Fruit fly (Drosophila melanogaster): ENCODE measurements around the gene CG4598.
A peak's percentile ranks its signal among the peaks of the same experiment; 100 is the strongest.

CG4598 gene

DNA sequence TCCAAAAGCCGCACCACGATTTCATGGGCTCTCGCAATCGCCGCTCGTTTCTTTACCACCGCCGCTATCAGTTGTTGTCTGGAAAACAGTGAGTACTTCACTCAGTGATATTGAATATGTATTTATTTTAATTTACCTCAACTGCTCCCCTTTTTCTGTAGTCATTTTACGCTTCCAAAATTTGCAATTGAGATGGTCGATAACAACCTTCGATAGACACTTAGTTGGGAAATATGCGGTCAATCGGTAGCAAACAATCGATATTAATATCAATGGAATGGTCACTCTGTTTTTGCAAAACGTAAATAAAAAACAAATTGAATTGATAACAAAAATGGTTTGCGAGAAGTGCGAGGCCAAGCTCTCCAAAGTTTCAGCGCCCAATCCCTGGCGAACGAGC is 27.8 kb upstream of the CG4598 start, which contains the start of the genes CG34183 and CG4537 (continued):
- TF ChIP-seq CG4854 (GFP tag; optimal IDR thresholded peaks at IDR 0.05), result no peak
- TF ChIP-seq Poxn (GFP tag; IDR thresholded peaks at IDR 0.05), result no peak
- TF ChIP-seq CG34376 (GFP tag; optimal IDR thresholded peaks at IDR 0.05), result peak; percentile 6
- TF ChIP-seq CG18476 (GFP tag; optimal IDR thresholded peaks at IDR 0.05), result no peak
- TF ChIP-seq Fer3 (tag; optimal IDR thresholded peaks at IDR 0.05), result no peak
- peak; percentile 21; the same call in 1 of the 2 replicates for TF ChIP-seq slbo (GFP tag; IDR thresholded peaks at IDR 0.05)
- TF ChIP-seq CG10654 (GFP tag; optimal IDR thresholded peaks at IDR 0.05), result no peak

DNA sequence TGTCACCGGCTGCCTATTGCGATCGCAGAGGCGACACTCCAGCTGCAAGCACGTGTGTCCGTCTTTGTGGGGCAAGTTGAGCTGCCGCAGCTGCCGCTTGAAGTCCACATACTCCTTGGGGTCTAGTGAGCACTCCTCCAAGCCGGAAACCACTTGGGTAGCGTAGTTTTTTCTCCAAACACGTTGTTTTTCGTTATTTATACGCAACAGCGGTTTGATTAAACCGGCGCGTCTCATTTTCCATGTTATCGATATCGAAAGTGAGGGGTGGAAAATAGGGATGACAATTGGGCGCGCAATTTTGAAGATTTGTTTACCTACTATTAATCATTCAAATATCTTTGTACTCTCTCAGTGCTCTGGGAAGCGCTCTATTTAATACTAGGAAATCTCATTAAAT is 25.2 kb upstream of the CG4598 start, which contains the start of gene mtDNA-helicase:
mtDNA-helicase (minus strand) TSS at position 264 of the 400 bp plus-strand sequence.
- no peak for TF ChIP-seq HLHmδ (GFP tag; optimal IDR thresholded peaks at IDR 0.05)
- TF ChIP-seq bsh (GFP tag; optimal IDR thresholded peaks at IDR 0.05), result no peak
- no peak for TF ChIP-seq Gug (GFP tag; IDR thresholded peaks at IDR 0.05)
- TF ChIP-seq cg (GFP tag; optimal IDR thresholded peaks at IDR 0.05), result no peak
- TF ChIP-seq CG31441 (GFP tag; IDR thresholded peaks at IDR 0.05), result no peak
- no peak for TF ChIP-seq CG10274 (GFP tag; optimal IDR thresholded peaks at IDR 0.05)
- no peak for TF ChIP-seq org-1 (GFP tag; optimal IDR thresholded peaks at IDR 0.05)
- TF ChIP-seq zfh1 (GFP tag; IDR thresholded peaks at IDR 0.05), result no peak
- TF ChIP-seq CG31365 (tag; optimal IDR thresholded peaks at IDR 0.05), result no peak
- no peak for TF ChIP-seq scrt (GFP tag; optimal IDR thresholded peaks at IDR 0.05)
- TF ChIP-seq kni (GFP tag; optimal IDR thresholded peaks at IDR 0.05), result no peak
- TF ChIP-seq CG16813 (GFP tag; IDR thresholded peaks at IDR 0.05; ENCODE audit: partially characterized antibody), result peak; percentile 38; the same call in 1 of the 3 replicates
- TF ChIP-seq Vsx1 (GFP tag; optimal IDR thresholded peaks at IDR 0.05), result no peak
- TF ChIP-seq Atf-2 (GFP tag; optimal IDR thresholded peaks at IDR 0.05), result no peak
- no peak for TF ChIP-seq Atf3 (GFP tag; optimal IDR thresholded peaks at IDR 0.05)
- no peak for TF ChIP-seq Nf-YA (GFP tag; IDR thresholded peaks at IDR 0.05)
- no peak for TF ChIP-seq CG11560 (tag; IDR thresholded peaks at IDR 0.05)
- TF ChIP-seq CG2199 (GFP tag; IDR thresholded peaks at IDR 0.05), result no peak
- no peak for TF ChIP-seq jing (GFP tag; optimal IDR thresholded peaks at IDR 0.05)
- TF ChIP-seq luna (GFP tag; optimal IDR thresholded peaks at IDR 0.05), result no peak
- TF ChIP-seq CG15073 (GFP tag; optimal IDR thresholded peaks at IDR 0.05), result no peak
- TF ChIP-seq CG13123 (GFP tag; optimal IDR thresholded peaks at IDR 0.05), result no peak
- TF ChIP-seq Sry-β (GFP tag; optimal IDR thresholded peaks at IDR 0.05), result no peak
- TF ChIP-seq crp (GFP tag; optimal IDR thresholded peaks at IDR 0.05), result peak in 1 of 2 experiments; percentile 34
- TF ChIP-seq CG5245 (GFP tag; optimal IDR thresholded peaks at IDR 0.05), result no peak
- TF ChIP-seq Trl (optimal IDR thresholded peaks at IDR 0.05), result no peak
- no peak for TF ChIP-seq Trl (GFP tag; optimal IDR thresholded peaks at IDR 0.05)
- no peak for TF ChIP-seq lbe (GFP tag; optimal IDR thresholded peaks at IDR 0.05)
- TF ChIP-seq CG15514 (GFP tag; optimal IDR thresholded peaks at IDR 0.05), result peak; percentile 5
- no peak for TF ChIP-seq CG30020 (tag; optimal IDR thresholded peaks at IDR 0.05)
- peak; percentile 42; the same call in 2 of the 3 replicates for TF ChIP-seq CG14860 (GFP tag; IDR thresholded peaks at IDR 0.05; ENCODE audit: partially characterized antibody)
- TF ChIP-seq Ada2b (GFP tag; IDR thresholded peaks at IDR 0.05), result no peak
- no peak for TF ChIP-seq psq (GFP tag; optimal IDR thresholded peaks at IDR 0.05)
- peak; percentile 41 for TF ChIP-seq HmgZ (tag; optimal IDR thresholded peaks at IDR 0.05)
- TF ChIP-seq CG12391 (tag; optimal IDR thresholded peaks at IDR 0.05), result peak; percentile 5
- TF ChIP-seq HLH54F (GFP tag; optimal IDR thresholded peaks at IDR 0.05), result no peak
- TF ChIP-seq CG6813 (GFP tag; optimal IDR thresholded peaks at IDR 0.05), result no peak
- TF ChIP-seq row (GFP tag; IDR thresholded peaks at IDR 0.05), result no peak; the same call in 2 of the 3 replicates
- no peak for TF ChIP-seq Dip2 (GFP tag; IDR thresholded peaks at IDR 0.05)
- no peak for TF ChIP-seq CG14050 (GFP tag; IDR thresholded peaks at IDR 0.05)
- TF ChIP-seq Dll (GFP tag; IDR thresholded peaks at IDR 0.05; ENCODE audit: partially characterized antibody), result peak; percentile 72; the same call in 3 of the 4 replicates
- peak; percentile 54; the same call in 2 of the 3 replicates for TF ChIP-seq CG34224 (GFP tag; IDR thresholded peaks at IDR 0.05; ENCODE audit: partially characterized antibody)
- peak; percentile 37 for TF ChIP-seq Myb (GFP tag; optimal IDR thresholded peaks at IDR 0.05)

Measured in whole organism, embryonic.